Worm (Caenorhabditis elegans): ENCODE measurements around the gene C46F11.4.
A peak's percentile ranks its signal among the peaks of the same experiment; 100 is the strongest.
"Not testable (repeated sequence)": the region's sequence is repeated elsewhere in the genome, so short reads cannot be mapped to it uniquely, and the experiment has no call there.

Gene C46F11.4

DNA sequence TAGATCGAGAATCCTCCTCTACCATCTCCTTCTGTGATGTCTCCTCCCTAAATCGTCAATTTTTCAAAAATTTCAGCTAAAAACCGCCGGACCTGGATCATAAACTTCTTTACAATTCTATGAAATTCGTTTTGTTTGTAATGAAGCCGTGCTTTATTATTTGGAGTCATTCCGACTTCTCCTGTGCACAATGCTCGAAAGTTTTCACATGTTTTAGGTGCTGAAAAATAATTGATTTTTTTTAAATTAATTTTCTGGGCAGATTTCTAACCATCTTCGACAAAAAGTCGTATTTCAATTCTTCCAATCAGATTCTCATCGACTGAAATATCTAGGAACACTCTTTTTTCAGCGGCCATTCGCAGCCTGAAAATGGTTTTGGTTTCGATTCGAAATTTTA is 35.2 kb upstream of the C46F11.4 start, which contains the start of gene cyn-9 (continued):
- TF ChIP-seq dmd-9 (GFP tag; IDR thresholded peaks at IDR 0.05) (no peak), ZK337.2 (GFP tag; IDR thresholded peaks at IDR 0.05) (no peak), ZK546.5 (tag; optimal IDR thresholded peaks at IDR 0.05) (no peak), nhr-41 (GFP tag; IDR thresholded peaks at IDR 0.05) (no peak), lsy-2 (tag; optimal IDR thresholded peaks at IDR 0.05) (no peak), F37D6.2 (tag; optimal IDR thresholded peaks at IDR 0.05) (no peak), ceh-82 (tag; optimal IDR thresholded peaks at IDR 0.05) (no peak), arid-1 (GFP tag; conservative IDR thresholded peaks at IDR 0.05) (0 out of 2 replicates have a peak, but pooled peaks have one; percentile 10), T20F7.1 (GFP tag; optimal IDR thresholded peaks at IDR 0.05) (no peak), R02D3.7 (tag; optimal IDR thresholded peaks at IDR 0.05) (no peak), gei-8 (GFP tag; optimal IDR thresholded peaks at IDR 0.05) (no peak), ztf-11 (tag; optimal IDR thresholded peaks at IDR 0.05) (no peak), dve-1 (tag; optimal IDR thresholded peaks at IDR 0.05; ENCODE audit: insufficient read depth) (no peak), lin-38 (GFP tag; IDR thresholded peaks at IDR 0.05) (peak; percentile 46), pqm-1 (tag; optimal IDR thresholded peaks at IDR 0.05) (no peak), dpl-1 (GFP tag; optimal IDR thresholded peaks at IDR 0.05) (no peak), aly-2 (tag; optimal IDR thresholded peaks at IDR 0.05) (no peak), T26A8.4 (GFP tag; IDR thresholded peaks at IDR 0.05) (peak; percentile 66), spr-1 (tag; optimal IDR thresholded peaks at IDR 0.05) (no peak)

- TF ChIP-seq ztf-11 (tag; optimal IDR thresholded peaks at IDR 0.05) (no peak), nhr-102 (tag; optimal IDR thresholded peaks at IDR 0.05) (no peak), duxl-1 (tag; optimal IDR thresholded peaks at IDR 0.05; ENCODE audit: poor library complexity) (no peak), aha-1 (tag) (peak; percentile 97)
These were observed 34.3 kb upstream of the C46F11.4 start for ce11 chrIII:3698366-3698765.

DNA sequence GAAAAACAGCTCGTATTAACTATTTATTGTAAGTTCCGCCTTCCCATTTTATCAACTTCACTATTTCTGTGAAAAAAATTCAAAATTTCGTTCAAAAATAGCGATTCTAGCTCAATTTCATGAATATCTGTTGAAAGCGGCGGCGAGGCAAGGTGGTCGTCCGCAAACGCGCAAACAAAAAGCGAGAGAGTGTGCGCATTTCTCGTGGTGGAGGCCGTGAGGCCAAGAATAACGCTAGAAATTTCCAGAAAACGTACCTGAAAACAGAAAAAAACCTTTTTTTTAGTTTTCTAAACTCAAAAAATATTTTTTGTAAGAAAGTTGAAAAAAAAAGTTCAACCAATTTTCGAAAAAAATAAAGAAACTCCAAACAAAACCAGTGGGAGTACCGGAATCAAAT is 33.1 kb upstream of the C46F11.4 start:
- TF ChIP-seq lin-38 (GFP tag; IDR thresholded peaks at IDR 0.05) (peak; percentile 65), hmg-1.1 (GFP tag; IDR thresholded peaks at IDR 0.05) (peak; percentile 47)

ce11 chrIII:3695398-3695797 is 31.3 kb upstream of the C46F11.4 start:
- TF ChIP-seq ctbp-1 (GFP tag; IDR thresholded peaks at IDR 0.05) (peak; percentile 66; the same call in 1 of the 2 replicates), mxl-2 (GFP tag; conservative IDR thresholded peaks at IDR 0.05) (peak; percentile 65; the same call in 1 of the 2 replicates), dmd-9 (GFP tag; IDR thresholded peaks at IDR 0.05) (0 out of 2 replicates have a peak, but pooled peaks have one; percentile 65), lin-29 (GFP tag; IDR thresholded peaks at IDR 0.05) (peak; percentile 69; the same call in 1 of the 2 replicates), tra-1 (GFP tag; IDR thresholded peaks at IDR 0.05) (peak; percentile 73), snpc-1.2 (GFP tag; IDR thresholded peaks at IDR 0.05) (peak; percentile 23; the same call in 1 of the 2 replicates), pha-4 (GFP tag; IDR thresholded peaks at IDR 0.05) (0 out of 2 replicates have a peak, but pooled peaks have one; percentile 39), lin-38 (GFP tag; IDR thresholded peaks at IDR 0.05) (peak; percentile 88), set-16 (GFP tag; IDR thresholded peaks at IDR 0.05) (peak; percentile 71), lin-1 (GFP tag; IDR thresholded peaks at IDR 0.05) (peak; percentile 44; the same call in 1 of the 2 replicates), Y48G9A.11 (GFP tag; IDR thresholded peaks at IDR 0.05) (0 out of 2 replicates have a peak, but pooled peaks have one; percentile 25), hmg-1.1 (GFP tag; IDR thresholded peaks at IDR 0.05) (peak; percentile 88), php-3 (GFP tag; IDR thresholded peaks at IDR 0.05) (0 out of 2 replicates have a peak, but pooled peaks have one; percentile 63), zfp-3 (GFP tag; conservative IDR thresholded peaks at IDR 0.05) (peak; percentile 64; the same call in 1 of the 2 replicates), ceh-44 (GFP tag; IDR thresholded peaks at IDR 0.05) (0 out of 2 replicates have a peak, but pooled peaks have one; percentile 17), rbr-2 (tag; optimal IDR thresholded peaks at IDR 0.05) (peak; percentile 20), dmd-6 (GFP tag; IDR thresholded peaks at IDR 0.05) (peak; percentile 62), nhr-42 (GFP tag; IDR thresholded peaks at IDR 0.05) (peak; percentile 70; the same call in 1 of the 2 replicates), mdt-29 (GFP tag; IDR thresholded peaks at IDR 0.05) (0 out of 2 replicates have a peak, but pooled peaks have one; percentile 46)
- TF ChIP-seq pha-4 (tag; optimal IDR thresholded peaks at IDR 0.05): not testable (repeated sequence)
